Fruit fly (Drosophila melanogaster) whole organism, embryonic: Measurements from ENCODE around the gene CG5377.
A peak's percentile ranks its signal among the peaks of the same experiment; 100 is the strongest.

Source experiments
- Adf1 ChIP-seq: fragments of 200-800 bp; sonication (Bioruptor generic); IDR thresholded peaks from 2 replicates; pipeline ENCODE4 v1.3.6; 2022; ENCODE audit warnings: missing biosample characterization, missing genetic modification characterization
- Awh ChIP-seq: fragments of 200-800 bp; sonication (Bioruptor generic); IDR thresholded peaks from 2 replicates; pipeline ENCODE4, ENCODE4 v1.3.6; 2022; ENCODE audit warnings: missing biosample characterization, missing genetic modification characterization
- BEAF-32 ChIP-seq: fragments of 200-800 bp; sonication (Bioruptor generic); optimal IDR thresholded peaks from 3 replicates; lab custom pipeline; 2017; ENCODE audit warnings: missing biosample characterization, missing genetic modification characterization, mild to moderate bottlenecking, moderate library complexity, missing genetic modification reagents
- Bdp1 ChIP-seq: fragments of 200-800 bp; sonication (Bioruptor generic); optimal IDR thresholded peaks from 3 replicates; lab custom pipeline; 2016; ENCODE audit warnings: missing biosample characterization, missing genetic modification characterization
- CG10543 ChIP-seq: fragments of 200-800 bp; sonication (Bioruptor generic); optimal IDR thresholded peaks from 3 replicates; lab custom pipeline; 2017; ENCODE audit warnings: missing biosample characterization, mild to moderate bottlenecking, missing genetic modification characterization, moderate library complexity
- CG11504 ChIP-seq: fragments of 200-800 bp; sonication (Bioruptor generic); optimal IDR thresholded peaks from 3 replicates; lab custom pipeline; 2019; ENCODE audit warnings: missing biosample characterization, mild to moderate bottlenecking, missing genetic modification characterization, moderate library complexity
- CG12155 ChIP-seq: fragments of 200-800 bp; sonication (Bioruptor generic); optimal IDR thresholded peaks from 3 replicates; lab custom pipeline; 2016; ENCODE audit warnings: missing biosample characterization, missing genetic modification characterization
- CG12769 ChIP-seq: fragments of 200-800 bp; sonication (Bioruptor generic); optimal IDR thresholded peaks from 2 replicates; lab custom pipeline; 2019; ENCODE audit warnings: missing biosample characterization, mild to moderate bottlenecking, missing genetic modification characterization, moderate library complexity
- CG15269 ChIP-seq: fragments of 200-800 bp; sonication (Bioruptor generic); optimal IDR thresholded peaks from 2 replicates; lab custom pipeline; 2018; ENCODE audit warnings: missing biosample characterization, mild to moderate bottlenecking, missing genetic modification characterization, moderate library complexity
- CG15601 ChIP-seq: fragments of 200-800 bp; sonication (Bioruptor generic); optimal IDR thresholded peaks from 3 replicates; lab custom pipeline; 2019; ENCODE audit warnings: missing biosample characterization, mild to moderate bottlenecking, missing genetic modification characterization, moderate library complexity
- CG16813 ChIP-seq: fragments of 200-800 bp; sonication (Bioruptor generic); IDR thresholded peaks from 3 replicates; pipeline ENCODE4 v1.3.6; 2022; ENCODE audit warnings: missing biosample characterization, missing genetic modification characterization; ENCODE audit not compliant: partially characterized antibody
- CG2129 ChIP-seq: fragments of 200-800 bp; sonication (Bioruptor generic); IDR thresholded peaks from 2 replicates; pipeline ENCODE4 v1.3.6; 2022; ENCODE audit warnings: missing biosample characterization, missing genetic modification characterization; ENCODE audit not compliant: partially characterized antibody
- CG3065 ChIP-seq: fragments of 200-800 bp; sonication (Bioruptor generic); optimal IDR thresholded peaks from 2 replicates; lab custom pipeline; 2016; ENCODE audit warnings: missing biosample characterization, missing genetic modification characterization
- CG33557 ChIP-seq: fragments of 200-800 bp; sonication (Bioruptor generic); optimal IDR thresholded peaks from 2 replicates; lab custom pipeline; 2019; ENCODE audit warnings: missing biosample characterization, mild to moderate bottlenecking, missing genetic modification characterization, moderate library complexity
- CG3407 ChIP-seq: fragments of 200-800 bp; sonication (Bioruptor generic); optimal IDR thresholded peaks from 2 replicates; lab custom pipeline; 2018; ENCODE audit warnings: missing biosample characterization, mild to moderate bottlenecking, missing genetic modification characterization
- CG3995 ChIP-seq: fragments of 200-800 bp; sonication (Bioruptor generic); optimal IDR thresholded peaks from 3 replicates; lab custom pipeline; 2016; ENCODE audit warnings: missing biosample characterization, missing genetic modification characterization
- CG42726 ChIP-seq: fragments of 200-800 bp; sonication (Bioruptor generic); IDR thresholded peaks from 2 replicates; pipeline ENCODE4 v1.3.6; 2022; ENCODE audit warnings: missing biosample characterization, missing genetic modification characterization; ENCODE audit not compliant: partially characterized antibody
- CG6175 ChIP-seq: fragments of 200-800 bp; sonication (Bioruptor generic); IDR thresholded peaks from 3 replicates; pipeline ENCODE4 v1.3.6; 2022; ENCODE audit warnings: missing biosample characterization, missing genetic modification characterization
- CG7839 ChIP-seq: fragments of 200-800 bp; sonication (Bioruptor generic); optimal IDR thresholded peaks from 3 replicates; lab custom pipeline; 2018; ENCODE audit warnings: missing biosample characterization, mild to moderate bottlenecking, missing genetic modification characterization, moderate library complexity
- CG8281 ChIP-seq: fragments of 200-800 bp; sonication (Bioruptor generic); optimal IDR thresholded peaks from 2 replicates; lab custom pipeline; 2018; ENCODE audit warnings: missing biosample characterization, mild to moderate bottlenecking, missing genetic modification characterization, moderate library complexity
- CG8924 ChIP-seq: fragments of 200-800 bp; optimal IDR thresholded peaks from 3 replicates; lab custom pipeline; 2019; ENCODE audit warnings: missing biosample characterization, mild to moderate bottlenecking, missing genetic modification characterization, moderate library complexity
- CG9437 ChIP-seq: fragments of 200-800 bp; sonication (Bioruptor generic); optimal IDR thresholded peaks from 2 replicates; lab custom pipeline; 2018; ENCODE audit warnings: missing biosample characterization, mild to moderate bottlenecking, missing genetic modification characterization
- Dll ChIP-seq: fragments of 200-800 bp; sonication (Bioruptor generic); IDR thresholded peaks from 4 replicates; pipeline ENCODE4 v1.3.6; 2022; ENCODE audit warnings: missing biosample characterization, missing genetic modification characterization; ENCODE audit not compliant: partially characterized antibody
- Dp ChIP-seq: fragments of 200-800 bp; sonication (Bioruptor generic); optimal IDR thresholded peaks from 2 replicates; lab custom pipeline; 2018; ENCODE audit warnings: missing biosample characterization, mild to moderate bottlenecking, missing genetic modification characterization, moderate library complexity
- E2f2 ChIP-seq: fragments of 200-800 bp; sonication (Bioruptor generic); IDR thresholded peaks from 2 replicates; pipeline ENCODE4 v1.3.6; 2022; ENCODE audit warnings: missing biosample characterization, missing genetic modification characterization
- HLHmδ ChIP-seq: fragments of 200-800 bp; sonication (Bioruptor generic); optimal IDR thresholded peaks from 2 replicates; lab custom pipeline; 2018; ENCODE audit warnings: missing biosample characterization, mild to moderate bottlenecking, missing genetic modification characterization, moderate library complexity
- Hr78 ChIP-seq, 2 experiments: fragments of 200-800 bp in 1 of 2; fragments of >200 bp in 1 of 2; sonication (Bioruptor generic) in 1 of 2; optimal IDR thresholded peaks; 2 replicates each; lab custom pipeline; 2017 to 2019; ENCODE audit warnings: missing biosample characterization in 2 of 2, missing genetic modification characterization in 2 of 2, mild to moderate bottlenecking in 1 of 2, moderate library complexity in 1 of 2
- Pdp1 ChIP-seq, 2 experiments: fragments of 200-800 bp; sonication (Bioruptor generic); optimal IDR thresholded peaks; 3 replicates each; lab custom pipeline; 2016; ENCODE audit warnings: missing biosample characterization in 2 of 2, missing genetic modification characterization in 2 of 2, mild to moderate bottlenecking in 1 of 2, moderate library complexity in 1 of 2
- Six4 ChIP-seq: fragments of 200-800 bp; sonication (Bioruptor generic); optimal IDR thresholded peaks from 2 replicates; lab custom pipeline; 2016; ENCODE audit warnings: missing biosample characterization, missing genetic modification characterization
- Sry-δ ChIP-seq: fragments of 200-800 bp; sonication (Bioruptor generic); optimal IDR thresholded peaks from 2 replicates; lab custom pipeline; 2016; ENCODE audit warnings: missing biosample characterization, missing genetic modification characterization
- abd-A ChIP-seq: fragments of 200-800 bp; sonication (Bioruptor generic); optimal IDR thresholded peaks from 3 replicates; lab custom pipeline; 2019; ENCODE audit warnings: missing biosample characterization, mild to moderate bottlenecking, missing genetic modification characterization, moderate library complexity
- ac ChIP-seq: fragments of 200-800 bp; sonication (Bioruptor generic); optimal IDR thresholded peaks from 3 replicates; lab custom pipeline; 2017; ENCODE audit warnings: missing biosample characterization, mild to moderate bottlenecking, missing genetic modification characterization
- az2 ChIP-seq: fragments of 200-800 bp; sonication (Bioruptor generic); optimal IDR thresholded peaks from 3 replicates; lab custom pipeline; 2016; ENCODE audit warnings: missing biosample characterization, missing genetic modification characterization
- corto ChIP-seq: fragments of 200-800 bp; sonication (Bioruptor generic); optimal IDR thresholded peaks from 2 replicates; lab custom pipeline; 2016; ENCODE audit warnings: missing biosample characterization, mild to moderate bottlenecking, missing genetic modification characterization, moderate library complexity
- dati ChIP-seq: fragments of 200-800 bp; sonication (Bioruptor generic); IDR thresholded peaks from 2 replicates; pipeline ENCODE4 v1.3.6; 2022; ENCODE audit warnings: missing biosample characterization, missing genetic modification characterization
- grn ChIP-seq: fragments of 200-800 bp; sonication (Bioruptor generic); optimal IDR thresholded peaks from 3 replicates; lab custom pipeline; 2017; ENCODE audit warnings: missing biosample characterization, missing genetic modification characterization
- gsb ChIP-seq: fragments of 200-800 bp; sonication (Bioruptor generic); IDR thresholded peaks from 2 replicates; pipeline ENCODE4 v1.3.6; 2022; ENCODE audit warnings: missing biosample characterization, missing genetic modification characterization
- h ChIP-seq: fragments of >200 bp; optimal IDR thresholded peaks from 2 replicates; lab custom pipeline; 2017
- hbn ChIP-seq: fragments of 200-800 bp; sonication (Bioruptor generic); IDR thresholded peaks from 2 replicates; pipeline ENCODE4 v1.3.6; 2022; ENCODE audit warnings: missing biosample characterization, missing genetic modification characterization; ENCODE audit not compliant: partially characterized antibody
- oc ChIP-seq: fragments of 200-800 bp; sonication (Bioruptor generic); optimal IDR thresholded peaks from 2 replicates; lab custom pipeline; 2018; ENCODE audit warnings: missing biosample characterization, mild to moderate bottlenecking, missing genetic modification characterization, moderate library complexity
- org-1 ChIP-seq: fragments of 200-800 bp; sonication (Bioruptor generic); optimal IDR thresholded peaks from 2 replicates; lab custom pipeline; 2017; ENCODE audit warnings: missing biosample characterization, missing genetic modification characterization
- otp ChIP-seq: fragments of 200-800 bp; sonication (Bioruptor generic); IDR thresholded peaks from 3 replicates; pipeline ENCODE4, ENCODE4 v1.3.6; 2022; ENCODE audit warnings: missing biosample characterization, missing genetic modification characterization
- p53 ChIP-seq: fragments of 200-800 bp; sonication (Bioruptor generic); optimal IDR thresholded peaks from 2 replicates; lab custom pipeline; 2016; ENCODE audit warnings: missing biosample characterization, missing genetic modification characterization
- sd ChIP-seq: fragments of 200-800 bp; sonication (Bioruptor generic); optimal IDR thresholded peaks from 3 replicates; lab custom pipeline; 2018; ENCODE audit warnings: missing biosample characterization, mild to moderate bottlenecking, missing genetic modification characterization, moderate library complexity
- slbo ChIP-seq: fragments of 200-800 bp; sonication (Bioruptor generic); IDR thresholded peaks from 2 replicates; pipeline ENCODE4 v1.3.6; 2022; ENCODE audit warnings: missing biosample characterization, missing genetic modification characterization
- sr ChIP-seq: fragments of 200-800 bp; sonication (Bioruptor generic); IDR thresholded peaks from 3 replicates; pipeline ENCODE4 v1.3.6; 2022; ENCODE audit warnings: missing biosample characterization, missing genetic modification characterization
- ssp ChIP-seq: fragments of 200-800 bp; sonication (Bioruptor generic); IDR thresholded peaks from 2 replicates; pipeline ENCODE4 v1.3.6; 2022; ENCODE audit warnings: missing biosample characterization, missing genetic modification characterization
- vvl ChIP-seq: fragments of 200-800 bp; sonication (Bioruptor generic); IDR thresholded peaks from 2 replicates; pipeline ENCODE4 v1.3.6; 2022; ENCODE audit warnings: missing biosample characterization, missing genetic modification characterization

CG5377 gene

DNA sequence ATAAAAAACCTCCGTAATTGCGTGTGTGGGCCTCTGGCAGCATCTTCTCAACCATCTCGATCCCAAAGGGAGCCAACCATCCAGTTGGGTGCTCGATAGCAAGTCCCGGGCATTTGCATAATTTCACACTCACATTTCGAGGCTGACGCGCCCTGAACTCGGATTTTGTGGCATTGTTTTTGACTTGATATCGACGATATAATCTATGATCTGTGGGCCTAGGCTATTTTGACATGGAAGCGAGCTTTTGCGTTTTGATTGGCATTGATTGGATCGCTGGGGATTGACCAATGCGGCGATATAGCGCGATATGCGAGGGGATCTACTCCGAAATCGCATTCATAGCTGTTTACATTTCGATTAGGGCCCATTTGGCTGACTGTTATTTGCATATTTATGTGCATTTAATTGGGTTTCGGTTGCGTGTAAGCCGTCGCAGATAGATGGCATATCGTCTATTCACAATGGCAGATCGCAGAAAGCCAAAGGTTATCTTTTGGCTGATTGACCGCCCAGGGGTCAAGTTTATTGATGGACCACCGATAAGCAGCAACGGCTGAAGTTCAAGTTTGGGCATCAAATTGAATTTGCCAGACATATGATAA is 35.7 kb downstream of the CG5377 start:
- TF ChIP-seq sr (GFP tag; lab: Robert Waterston, UW) (0 out of 3 replicates have a peak, but pooled peaks have one; percentile 2), CG15269 (tag; lab: Kevin White, UChicago) (peak; percentile 77), vvl (GFP tag; lab: Robert Waterston, UW) (peak; percentile 62; the same call in 1 of the 2 replicates), CG42726 (no peak), CG12769 (tag; lab: Kevin White, UChicago) (peak; percentile 88), Pdp1 (GFP tag; optimal IDR thresholded peaks at IDR 0.05; lab: Kevin White, UChicago) (peak in 1 of 2 experiments; percentile 9), CG2129 (GFP tag; lab: Robert Waterston, UW) (no peak), Bdp1 (GFP tag; lab: Kevin White, UChicago) (no peak), sd (peak; percentile 31), CG3407 (GFP tag; lab: Kevin White, UChicago) (no peak), CG3995 (GFP tag; lab: Kevin White, UChicago) (no peak), oc (tag; lab: Kevin White, UChicago) (peak; percentile 79), Adf1 (GFP tag; lab: Robert Waterston, UW) (no peak), slbo (no peak), Hr78 (GFP tag; optimal IDR thresholded peaks at IDR 0.05; lab: Kevin White, UChicago) (peak in 1 of 2 experiments; percentile 82), ac (GFP tag; lab: Kevin White, UChicago) (no peak), CG3065 (no peak), Awh (GFP tag; lab: Robert Waterston, UW) (peak; percentile 70), abd-A (tag; lab: Kevin White, UChicago) (peak; percentile 96), grn (peak; percentile 79)
- TF ChIP-seq, all 482 proteins: peak for 11

DNA sequence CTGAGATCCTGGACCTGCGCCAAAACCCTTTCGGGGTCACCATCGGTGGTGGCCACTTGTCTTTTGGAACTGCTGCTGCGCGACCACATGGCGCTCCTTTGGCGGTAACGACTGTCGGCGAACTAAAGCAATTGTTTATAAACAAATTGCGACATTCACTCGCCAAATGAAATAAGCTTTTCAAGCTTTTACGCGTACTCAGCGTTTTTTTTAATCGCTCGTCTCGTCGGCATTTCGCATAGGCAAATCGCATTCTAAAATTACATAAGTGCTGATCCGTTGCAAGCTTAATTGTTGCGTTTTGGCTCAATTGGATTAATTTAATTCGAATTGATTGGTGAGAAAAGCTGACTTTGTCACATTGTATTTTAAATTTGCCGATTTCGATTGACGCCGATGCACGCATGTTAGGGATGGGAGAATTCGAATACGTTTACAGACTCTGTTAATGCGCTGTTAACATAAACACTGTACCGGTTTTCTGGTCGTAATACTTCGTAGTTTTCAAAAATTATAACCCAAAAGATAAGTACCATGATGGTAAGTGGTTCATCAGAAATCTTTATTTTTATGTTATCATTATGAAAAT is 43.3 kb downstream of the CG5377 start, which contains the start of gene pinta:
TSS of gene pinta (minus strand) at position 328 of the 589 bp plus-strand sequence.
- TF ChIP-seq hbn (GFP tag; lab: Robert Waterston, UW) (0 out of 2 replicates have a peak, but pooled peaks have one; percentile 13), CG9437 (GFP tag; lab: Kevin White, UChicago) (peak; percentile 91), ssp (GFP tag; lab: Robert Waterston, UW) (no peak), CG12155 (GFP tag; lab: Kevin White, UChicago) (peak; percentile 91), gsb (GFP tag; lab: Robert Waterston, UW) (no peak), CG15601 (no peak), CG10543 (GFP tag; lab: Kevin White, UChicago) (no peak), CG8924 (peak; percentile 39), E2f2 (GFP tag; lab: Robert Waterston, UW) (peak; percentile 20), Six4 (GFP tag; lab: Kevin White, UChicago) (no peak), Dll (GFP tag; lab: Robert Waterston, UW) (0 out of 4 replicates have a peak, but pooled peaks have one; percentile 29), h (lab: Kevin White, UChicago) (no peak), p53 (GFP tag; lab: Kevin White, UChicago) (no peak), az2 (GFP tag; lab: Kevin White, UChicago) (no peak), CG33557 (GFP tag; lab: Kevin White, UChicago) (no peak), corto (GFP tag; lab: Kevin White, UChicago) (no peak), dati (GFP tag; lab: Robert Waterston, UW) (no peak), CG6175 (no peak), CG8281 (tag; lab: Kevin White, UChicago) (no peak), CG11504 (tag; lab: Kevin White, UChicago) (peak; percentile 93), Dp (GFP tag; lab: Kevin White, UChicago) (peak; percentile 21), HLHmδ (GFP tag; lab: Kevin White, UChicago) (no peak), CG7839 (no peak), org-1 (GFP tag; lab: Kevin White, UChicago) (no peak), otp (GFP tag; lab: Robert Waterston, UW) (0 out of 3 replicates have a peak, but pooled peaks have one; percentile 2), CG16813 (GFP tag; lab: Robert Waterston, UW) (0 out of 3 replicates have a peak, but pooled peaks have one; percentile 22), Sry-δ (GFP tag; lab: Kevin White, UChicago) (peak; percentile 59), BEAF-32 (peak; percentile 37)
